Fruit fly (Drosophila melanogaster) whole organism, embryonic: ENCODE results near the gene Amacr.

Experiments
- Aef1 ChIP-seq: fragments of 200-800 bp; sonication (Bioruptor generic); IDR thresholded peaks from 3 replicates; pipeline ENCODE4 v1.3.6; 2022; ENCODE audit warnings: missing biosample characterization, missing genetic modification characterization
- Asciz ChIP-seq: fragments of 200-800 bp; sonication (Bioruptor generic); optimal IDR thresholded peaks from 2 replicates; lab custom pipeline; 2017; ENCODE audit warnings: missing biosample characterization, mild to moderate bottlenecking, missing genetic modification characterization, missing genetic modification reagents
- CG10979 ChIP-seq: fragments of 200-800 bp; sonication (Bioruptor generic); optimal IDR thresholded peaks from 2 replicates; lab custom pipeline; 2018; ENCODE audit warnings: missing biosample characterization, mild to moderate bottlenecking, missing genetic modification characterization, moderate library complexity
- CG11696 ChIP-seq: fragments of 200-800 bp; sonication (Bioruptor generic); IDR thresholded peaks from 2 replicates; pipeline ENCODE4 v1.3.6; 2022; ENCODE audit warnings: missing biosample characterization, missing genetic modification characterization
- CG15073 ChIP-seq: fragments of 200-800 bp; sonication (Bioruptor generic); optimal IDR thresholded peaks from 2 replicates; lab custom pipeline; 2016; ENCODE audit warnings: missing biosample characterization, missing genetic modification characterization
- CG15269 ChIP-seq: fragments of 200-800 bp; sonication (Bioruptor generic); optimal IDR thresholded peaks from 2 replicates; lab custom pipeline; 2018; ENCODE audit warnings: missing biosample characterization, mild to moderate bottlenecking, missing genetic modification characterization, moderate library complexity
- CG15479 ChIP-seq: fragments of 200-800 bp; sonication (Bioruptor generic); optimal IDR thresholded peaks from 3 replicates; lab custom pipeline; 2019; ENCODE audit warnings: missing biosample characterization, mild to moderate bottlenecking, missing genetic modification characterization, moderate library complexity
- CG17361 ChIP-seq: fragments of 200-800 bp; sonication (Bioruptor generic); IDR thresholded peaks from 3 replicates; pipeline ENCODE4 v1.3.6; 2022; ENCODE audit warnings: missing biosample characterization, missing genetic modification characterization
- CG18262 ChIP-seq: fragments of 200-800 bp; optimal IDR thresholded peaks from 3 replicates; lab custom pipeline; 2019; ENCODE audit warnings: missing biosample characterization, mild to moderate bottlenecking, missing genetic modification characterization, moderate library complexity
- CG18619 ChIP-seq: fragments of 200-800 bp; sonication (Bioruptor generic); optimal IDR thresholded peaks from 3 replicates; lab custom pipeline; 2017; ENCODE audit warnings: missing biosample characterization, mild to moderate bottlenecking, missing genetic modification characterization
- CG30431 ChIP-seq: fragments of 200-800 bp; sonication (Bioruptor generic); optimal IDR thresholded peaks from 2 replicates; lab custom pipeline; 2017; ENCODE audit warnings: missing biosample characterization, missing genetic modification characterization
- CG3407 ChIP-seq: fragments of 200-800 bp; sonication (Bioruptor generic); optimal IDR thresholded peaks from 2 replicates; lab custom pipeline; 2018; ENCODE audit warnings: missing biosample characterization, mild to moderate bottlenecking, missing genetic modification characterization
- CG3995 ChIP-seq: fragments of 200-800 bp; sonication (Bioruptor generic); optimal IDR thresholded peaks from 3 replicates; lab custom pipeline; 2016; ENCODE audit warnings: missing biosample characterization, missing genetic modification characterization
- CG42726 ChIP-seq: fragments of 200-800 bp; sonication (Bioruptor generic); IDR thresholded peaks from 2 replicates; pipeline ENCODE4 v1.3.6; 2022; ENCODE audit warnings: missing biosample characterization, missing genetic modification characterization; ENCODE audit not compliant: partially characterized antibody
- CG4282 ChIP-seq: fragments of 200-800 bp; sonication (Bioruptor generic); optimal IDR thresholded peaks from 2 replicates; lab custom pipeline; 2016; ENCODE audit warnings: missing biosample characterization, missing genetic modification characterization
- CG4360 ChIP-seq: fragments of 200-800 bp; sonication (Bioruptor generic); IDR thresholded peaks from 2 replicates; pipeline ENCODE4 v1.3.6; 2022; ENCODE audit warnings: missing biosample characterization, missing genetic modification characterization
- CG5180 ChIP-seq: fragments of 200-800 bp; sonication (Bioruptor generic); optimal IDR thresholded peaks from 3 replicates; lab custom pipeline; 2017; ENCODE audit warnings: missing biosample characterization, missing genetic modification characterization, mild to moderate bottlenecking, moderate library complexity, missing genetic modification reagents
- CG6272 ChIP-seq: fragments of 200-800 bp; sonication (Bioruptor generic); IDR thresholded peaks from 2 replicates; pipeline ENCODE4 v1.3.6; 2022; ENCODE audit warnings: missing biosample characterization, missing genetic modification characterization
- CG6683 ChIP-seq: fragments of 200-800 bp; sonication (Bioruptor generic); optimal IDR thresholded peaks from 2 replicates; lab custom pipeline; 2017; ENCODE audit warnings: missing biosample characterization, mild to moderate bottlenecking, missing genetic modification characterization, missing genetic modification reagents
- CG7745 ChIP-seq: fragments of 200-800 bp; sonication (Bioruptor generic); optimal IDR thresholded peaks from 2 replicates; lab custom pipeline; 2018; ENCODE audit warnings: missing biosample characterization, mild to moderate bottlenecking, missing genetic modification characterization, moderate library complexity
- Fer2 ChIP-seq: fragments of 200-800 bp; sonication (Bioruptor generic); optimal IDR thresholded peaks from 2 replicates; lab custom pipeline; 2018; ENCODE audit warnings: missing biosample characterization, mild to moderate bottlenecking, missing genetic modification characterization, moderate library complexity
- GATAe ChIP-seq: fragments of 200-800 bp; sonication (Bioruptor generic); conservative IDR thresholded peaks from 2 replicates; pipeline ENCODE4 v1.3.6; 2022; ENCODE audit warnings: missing biosample characterization, missing genetic modification characterization
- H2.0 ChIP-seq: fragments of 200-800 bp; sonication (Bioruptor generic); IDR thresholded peaks from 2 replicates; pipeline ENCODE4 v1.3.6; 2022; ENCODE audit warnings: missing biosample characterization, missing genetic modification characterization
- Hr3 ChIP-seq: fragments of 200-800 bp; sonication (Bioruptor generic); optimal IDR thresholded peaks from 3 replicates; lab custom pipeline; 2016; ENCODE audit warnings: missing biosample characterization, missing genetic modification characterization
- Jarid2 ChIP-seq: fragments of 200-800 bp; sonication (Bioruptor generic); optimal IDR thresholded peaks from 3 replicates; lab custom pipeline; 2017; ENCODE audit warnings: mild to moderate bottlenecking, missing biosample characterization, missing genetic modification reagents, missing genetic modification characterization
- MTF-1 ChIP-seq: fragments of 200-800 bp; sonication (Bioruptor generic); optimal IDR thresholded peaks from 2 replicates; lab custom pipeline; 2018; ENCODE audit warnings: missing biosample characterization, mild to moderate bottlenecking, missing genetic modification characterization, borderline replicate concordance
- Oaz ChIP-seq: fragments of 200-800 bp; sonication (Bioruptor generic); IDR thresholded peaks from 2 replicates; pipeline ENCODE4 v1.3.6; 2022; ENCODE audit warnings: missing biosample characterization, missing genetic modification characterization
- Pdp1 ChIP-seq, 2 experiments: fragments of 200-800 bp; sonication (Bioruptor generic); optimal IDR thresholded peaks; 3 replicates each; lab custom pipeline; 2016; ENCODE audit warnings: missing biosample characterization in 2 of 2, missing genetic modification characterization in 2 of 2, mild to moderate bottlenecking in 1 of 2, moderate library complexity in 1 of 2
- Ravus ChIP-seq: fragments of 200-800 bp; sonication (Bioruptor generic); IDR thresholded peaks from 2 replicates; pipeline ENCODE4 v1.3.6; 2022; ENCODE audit warnings: missing biosample characterization, missing genetic modification characterization
- Rfx ChIP-seq: fragments of 200-800 bp; sonication (Bioruptor generic); IDR thresholded peaks from 2 replicates; pipeline ENCODE4 v1.3.6; 2022; ENCODE audit warnings: missing biosample characterization, missing genetic modification characterization
- Six4 ChIP-seq: fragments of 200-800 bp; sonication (Bioruptor generic); optimal IDR thresholded peaks from 2 replicates; lab custom pipeline; 2016; ENCODE audit warnings: missing biosample characterization, missing genetic modification characterization
- YL-1 ChIP-seq: fragments of 200-800 bp; sonication (Bioruptor generic); optimal IDR thresholded peaks from 3 replicates; lab custom pipeline; 2017; ENCODE audit warnings: missing biosample characterization, mild to moderate bottlenecking, missing genetic modification characterization
- bigmax ChIP-seq: fragments of 200-800 bp; sonication (Bioruptor generic); optimal IDR thresholded peaks from 2 replicates; lab custom pipeline; 2018; ENCODE audit warnings: missing biosample characterization, mild to moderate bottlenecking, missing genetic modification characterization
- cato ChIP-seq: fragments of 200-800 bp; sonication (Bioruptor generic); optimal IDR thresholded peaks from 2 replicates; lab custom pipeline; 2016; ENCODE audit warnings: missing biosample characterization, missing genetic modification characterization, borderline replicate concordance
- corto ChIP-seq: fragments of 200-800 bp; sonication (Bioruptor generic); optimal IDR thresholded peaks from 2 replicates; lab custom pipeline; 2016; ENCODE audit warnings: missing biosample characterization, mild to moderate bottlenecking, missing genetic modification characterization, moderate library complexity
- dan ChIP-seq: fragments of 200-800 bp; sonication (Bioruptor generic); IDR thresholded peaks from 2 replicates; pipeline ENCODE4 v1.3.6; 2022; ENCODE audit warnings: missing biosample characterization, missing genetic modification characterization
- fd64A ChIP-seq: fragments of 200-800 bp; sonication (Bioruptor generic); optimal IDR thresholded peaks from 3 replicates; lab custom pipeline; 2018; ENCODE audit warnings: missing biosample characterization, mild to moderate bottlenecking, missing genetic modification characterization
- fd96Cb ChIP-seq: fragments of 200-800 bp; sonication (Bioruptor generic); optimal IDR thresholded peaks from 2 replicates; lab custom pipeline; 2018; ENCODE audit warnings: missing biosample characterization, mild to moderate bottlenecking, missing genetic modification characterization, moderate library complexity
- gfzf ChIP-seq: fragments of 200-800 bp; sonication (Bioruptor generic); optimal IDR thresholded peaks from 2 replicates; lab custom pipeline; 2016; ENCODE audit warnings: missing biosample characterization, mild to moderate bottlenecking, missing genetic modification characterization, moderate library complexity
- ind ChIP-seq: fragments of 200-800 bp; sonication (Bioruptor generic); optimal IDR thresholded peaks from 3 replicates; lab custom pipeline; 2016; ENCODE audit warnings: missing biosample characterization, missing genetic modification characterization
- lab ChIP-seq: fragments of 200-800 bp; sonication (Bioruptor generic); optimal IDR thresholded peaks from 3 replicates; lab custom pipeline; 2017; ENCODE audit warnings: missing biosample characterization, missing genetic modification characterization, mild to moderate bottlenecking, moderate library complexity, missing genetic modification reagents
- maf-S ChIP-seq: fragments of 200-800 bp; sonication (Bioruptor generic); optimal IDR thresholded peaks from 2 replicates; lab custom pipeline; 2016; ENCODE audit warnings: missing biosample characterization, missing genetic modification characterization
- mam ChIP-seq: fragments of 200-800 bp; sonication (Bioruptor generic); optimal IDR thresholded peaks from 3 replicates; lab custom pipeline; 2016; ENCODE audit warnings: missing biosample characterization, missing genetic modification characterization
- pan ChIP-seq, 4 experiments: fragments of >200 bp in 3 of 4; fragments of 200-800 bp in 1 of 4; sonication (Bioruptor generic) in 1 of 4; optimal IDR thresholded peaks in 3 of 4; IDR thresholded peaks in 1 of 4; 2 replicates each; pipeline versions ENCODE4 v1.3.6 to Lab custom; 2017 to 2022; ENCODE audit warnings: missing biosample characterization in 2 of 4, missing genetic modification characterization in 2 of 4, mixed read lengths in 1 of 4
- peb ChIP-seq: fragments of 200-800 bp; sonication (Bioruptor generic); IDR thresholded peaks from 2 replicates; pipeline ENCODE4 v1.3.6; 2022; ENCODE audit warnings: missing biosample characterization, missing genetic modification characterization
- tna ChIP-seq: fragments of 200-800 bp; sonication (Bioruptor generic); IDR thresholded peaks from 2 replicates; pipeline ENCODE4 v1.3.6; 2022; ENCODE audit warnings: missing biosample characterization, missing genetic modification characterization; ENCODE audit not compliant: partially characterized antibody
- trem ChIP-seq: fragments of 200-800 bp; optimal IDR thresholded peaks from 3 replicates; lab custom pipeline; 2019; ENCODE audit warnings: missing biosample characterization, mild to moderate bottlenecking, missing genetic modification characterization, moderate library complexity
- trh ChIP-seq: fragments of 200-800 bp; sonication (Bioruptor generic); optimal IDR thresholded peaks from 2 replicates; lab custom pipeline; 2016; ENCODE audit warnings: missing biosample characterization, missing genetic modification characterization
- zfh2 ChIP-seq: fragments of 200-800 bp; sonication (Bioruptor generic); optimal IDR thresholded peaks from 2 replicates; lab custom pipeline; 2016; ENCODE audit warnings: missing biosample characterization, missing genetic modification characterization

Amacr gene

DNA sequence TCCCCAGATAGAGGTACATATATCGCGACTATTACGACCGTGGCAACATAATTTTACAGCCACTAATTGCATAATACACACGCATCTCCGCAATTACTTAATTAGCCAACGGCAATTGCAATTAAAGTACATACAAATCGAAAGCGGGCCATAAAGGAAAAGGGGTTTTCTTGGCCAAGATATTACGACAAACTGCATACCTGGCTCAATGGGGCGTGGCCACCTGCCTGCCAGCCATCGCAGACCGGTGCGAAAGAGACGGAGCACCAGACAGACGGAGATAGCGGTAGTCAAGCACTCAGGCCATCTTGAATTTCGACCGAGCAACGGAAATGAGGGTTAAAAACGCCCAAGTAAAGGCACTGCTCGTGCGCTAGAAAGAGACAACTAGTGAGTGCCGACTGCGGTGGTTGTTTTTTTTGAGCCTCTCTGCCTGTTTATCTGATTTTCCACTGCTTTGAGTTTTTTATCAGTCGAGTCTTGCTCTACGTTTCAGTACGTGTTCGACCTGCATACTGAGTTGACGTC is 18.2 kb upstream of the Amacr start, which contains the start of gene cad (continued):
- TF ChIP-seq CG7745 (tag; lab: Kevin White, UChicago): no peak
- peak; percentile 35 for TF ChIP-seq CG5180 (GFP tag; lab: Kevin White, UChicago)
- no peak for TF ChIP-seq CG3995 (GFP tag; lab: Kevin White, UChicago)
- peak; percentile 29 for TF ChIP-seq CG10979 (tag; lab: Kevin White, UChicago)
- TF ChIP-seq CG18619: no peak
- no peak for TF ChIP-seq Ravus (GFP tag; lab: Robert Waterston, UW)
- no peak for TF ChIP-seq gfzf (GFP tag; lab: Kevin White, UChicago)
- TF ChIP-seq CG6272 (GFP tag; lab: Robert Waterston, UW): no peak
- peak; percentile 80 for TF ChIP-seq CG4360 (GFP tag; lab: Robert Waterston, UW)
- no peak for TF ChIP-seq Aef1
- TF ChIP-seq GATAe (GFP tag; lab: Robert Waterston, UW): peak; percentile 80
- peak; percentile 61 for TF ChIP-seq lab
- no peak for TF ChIP-seq CG3407 (GFP tag; lab: Kevin White, UChicago)
- TF ChIP-seq dan (GFP tag; lab: Robert Waterston, UW): no peak
- TF ChIP-seq CG18262 (tag; lab: Kevin White, UChicago): no peak
- no peak for TF ChIP-seq CG30431 (GFP tag; lab: Kevin White, UChicago)
- TF ChIP-seq CG15073 (GFP tag; lab: Kevin White, UChicago): no peak
- no peak for TF ChIP-seq Six4 (GFP tag; lab: Kevin White, UChicago)
- TF ChIP-seq pan (optimal IDR thresholded peaks at IDR 0.05; lab: Kevin White, UChicago): no peak
- peak in 1 of 2 experiments; percentile 71 for TF ChIP-seq pan (GFP tag; optimal IDR thresholded peaks at IDR 0.05 in 1 of 2, IDR thresholded peaks at IDR 0.05 in 1 of 2)
- TF ChIP-seq Oaz (GFP tag; lab: Robert Waterston, UW): no peak
- TF ChIP-seq trem (tag; lab: Kevin White, UChicago): no peak
- TF ChIP-seq maf-S (GFP tag; lab: Kevin White, UChicago): no peak
- TF ChIP-seq cato: no peak
- TF ChIP-seq fd96Cb (tag; lab: Kevin White, UChicago): no peak
- TF ChIP-seq YL-1: no peak
- peak; percentile 30 for TF ChIP-seq CG15479 (GFP tag; lab: Kevin White, UChicago)
- no peak for TF ChIP-seq peb (GFP tag; lab: Robert Waterston, UW)
- TF ChIP-seq Fer2: no peak
- no peak for TF ChIP-seq trh
- no peak for TF ChIP-seq CG17361 (GFP tag; lab: Robert Waterston, UW)
- TF ChIP-seq zfh2 (GFP tag; lab: Kevin White, UChicago): no peak
- 0 out of 2 replicates have a peak, but pooled peaks have one; percentile 27 for TF ChIP-seq tna (GFP tag; lab: Robert Waterston, UW)
- TF ChIP-seq bigmax: peak; percentile 45
- TF ChIP-seq Jarid2: peak; percentile 61
- peak; percentile 68 for TF ChIP-seq CG42726 (GFP tag; lab: Robert Waterston, UW)
- TF ChIP-seq mam (GFP tag; lab: Kevin White, UChicago): no peak
- no peak for TF ChIP-seq Asciz (GFP tag; lab: Kevin White, UChicago)
- TF ChIP-seq Pdp1 (GFP tag; optimal IDR thresholded peaks at IDR 0.05; lab: Kevin White, UChicago): peak in 1 of 2 experiments; percentile 15
- TF ChIP-seq MTF-1 (GFP tag; lab: Kevin White, UChicago): peak; percentile 44
- TF ChIP-seq CG11696 (GFP tag; lab: Robert Waterston, UW): peak; percentile 14; the same call in 1 of the 2 replicates
- no peak for TF ChIP-seq CG4282
- TF ChIP-seq ind (GFP tag; lab: Kevin White, UChicago): no peak
- TF ChIP-seq CG15269 (tag; lab: Kevin White, UChicago): peak; percentile 13
- TF ChIP-seq corto (GFP tag; lab: Kevin White, UChicago): no peak
- peak; percentile 33 for TF ChIP-seq fd64A
- no peak for TF ChIP-seq H2.0 (GFP tag; lab: Robert Waterston, UW)
- TF ChIP-seq CG6683 (GFP tag; lab: Kevin White, UChicago): no peak
- TF ChIP-seq Rfx: peak; percentile 60
- no peak for TF ChIP-seq Hr3
